Fruit fly (Drosophila melanogaster) whole organism, embryonic: Measurements from ENCODE around the gene CG43273.

ENCODE experiments used
- ATbp ChIP-seq: fragments of 200-800 bp; sonication (Bioruptor generic); optimal IDR thresholded peaks from 2 replicates; lab custom pipeline; 2017; ENCODE audit warnings: missing biosample characterization, mild to moderate bottlenecking, missing genetic modification characterization, missing genetic modification reagents
- Asciz ChIP-seq: fragments of 200-800 bp; sonication (Bioruptor generic); optimal IDR thresholded peaks from 2 replicates; lab custom pipeline; 2017; ENCODE audit warnings: missing biosample characterization, mild to moderate bottlenecking, missing genetic modification characterization, missing genetic modification reagents
- Atf6 ChIP-seq: fragments of 200-800 bp; sonication (Bioruptor generic); IDR thresholded peaks from 2 replicates; pipeline ENCODE4 v1.3.6; 2022; ENCODE audit warnings: missing biosample characterization, missing genetic modification characterization
- Bgb ChIP-seq: fragments of 200-800 bp; sonication (Bioruptor generic); IDR thresholded peaks from 2 replicates; pipeline ENCODE4 v1.3.6; 2022; ENCODE audit warnings: missing biosample characterization, missing genetic modification characterization; ENCODE audit not compliant: partially characterized antibody
- CG1024 ChIP-seq: fragments of 200-800 bp; sonication (Bioruptor generic); IDR thresholded peaks from 2 replicates; pipeline ENCODE4 v1.3.6; 2022; ENCODE audit warnings: missing biosample characterization, missing genetic modification characterization
- CG10654 ChIP-seq: fragments of 200-800 bp; sonication (Bioruptor generic); optimal IDR thresholded peaks from 2 replicates; lab custom pipeline; 2016; ENCODE audit warnings: missing biosample characterization, missing genetic modification characterization
- CG10979 ChIP-seq: fragments of 200-800 bp; sonication (Bioruptor generic); optimal IDR thresholded peaks from 2 replicates; lab custom pipeline; 2018; ENCODE audit warnings: missing biosample characterization, mild to moderate bottlenecking, missing genetic modification characterization, moderate library complexity
- CG12155 ChIP-seq: fragments of 200-800 bp; sonication (Bioruptor generic); optimal IDR thresholded peaks from 3 replicates; lab custom pipeline; 2016; ENCODE audit warnings: missing biosample characterization, missing genetic modification characterization
- CG12942 ChIP-seq: fragments of 200-800 bp; sonication (Bioruptor generic); optimal IDR thresholded peaks from 3 replicates; lab custom pipeline; 2016; ENCODE audit warnings: missing biosample characterization, missing genetic modification characterization
- CG13775 ChIP-seq: fragments of 200-800 bp; sonication (Bioruptor generic); optimal IDR thresholded peaks from 3 replicates; lab custom pipeline; 2017; ENCODE audit warnings: missing biosample characterization, mild to moderate bottlenecking, missing genetic modification characterization
- CG14014 ChIP-seq: fragments of 200-800 bp; sonication (Bioruptor generic); IDR thresholded peaks from 2 replicates; pipeline ENCODE4 v1.3.6; 2022; ENCODE audit warnings: missing biosample characterization, missing genetic modification characterization
- CG1647 ChIP-seq: fragments of 200-800 bp; sonication (Bioruptor generic); optimal IDR thresholded peaks from 3 replicates; lab custom pipeline; 2016; ENCODE audit warnings: missing biosample characterization, missing genetic modification characterization
- CG18476 ChIP-seq: fragments of 200-800 bp; sonication (Bioruptor generic); optimal IDR thresholded peaks from 2 replicates; lab custom pipeline; 2016; ENCODE audit warnings: missing biosample characterization, mild to moderate bottlenecking, missing genetic modification characterization
- CG31388 ChIP-seq: fragments of 200-800 bp; sonication (Bioruptor generic); optimal IDR thresholded peaks from 2 replicates; lab custom pipeline; 2016; ENCODE audit warnings: missing biosample characterization, missing genetic modification characterization
- CG4360 ChIP-seq: fragments of 200-800 bp; sonication (Bioruptor generic); IDR thresholded peaks from 2 replicates; pipeline ENCODE4 v1.3.6; 2022; ENCODE audit warnings: missing biosample characterization, missing genetic modification characterization
- CG4854 ChIP-seq: fragments of 200-800 bp; sonication (Bioruptor generic); optimal IDR thresholded peaks from 2 replicates; lab custom pipeline; 2016; ENCODE audit warnings: missing biosample characterization, missing genetic modification characterization, inconsistent platforms
- CG6654 ChIP-seq: fragments of 200-800 bp; sonication (Bioruptor generic); optimal IDR thresholded peaks from 2 replicates; lab custom pipeline; 2017; ENCODE audit warnings: missing biosample characterization, mild to moderate bottlenecking, missing genetic modification characterization
- CG7786 ChIP-seq: fragments of 200-800 bp; sonication (Bioruptor generic); optimal IDR thresholded peaks from 2 replicates; lab custom pipeline; 2016; ENCODE audit warnings: missing biosample characterization, missing genetic modification characterization
- CG8765 ChIP-seq: fragments of 200-800 bp; sonication (Bioruptor generic); IDR thresholded peaks from 2 replicates; pipeline ENCODE4 v1.3.6; 2022; ENCODE audit warnings: missing biosample characterization, missing genetic modification characterization
- CG9609 ChIP-seq: fragments of 200-800 bp; sonication (Bioruptor generic); optimal IDR thresholded peaks from 3 replicates; lab custom pipeline; 2016; ENCODE audit warnings: missing biosample characterization, missing genetic modification characterization
- CG9876 ChIP-seq: fragments of 200-800 bp; sonication (Bioruptor generic); optimal IDR thresholded peaks from 2 replicates; lab custom pipeline; 2016; ENCODE audit warnings: missing biosample characterization, missing genetic modification characterization
- CTCF ChIP-seq: fragments of 200-800 bp; sonication (Bioruptor generic); optimal IDR thresholded peaks from 2 replicates; lab custom pipeline; 2017; ENCODE audit warnings: missing biosample characterization, mild to moderate bottlenecking, missing genetic modification characterization, moderate library complexity
- D19B ChIP-seq: fragments of 200-800 bp; sonication (Bioruptor generic); optimal IDR thresholded peaks from 2 replicates; lab custom pipeline; 2017; ENCODE audit warnings: missing biosample characterization, mild to moderate bottlenecking, missing genetic modification characterization
- Dip2 ChIP-seq: fragments of 200-800 bp; sonication (Bioruptor generic); IDR thresholded peaks from 2 replicates; pipeline ENCODE4 v1.3.6; 2022; ENCODE audit warnings: missing biosample characterization, missing genetic modification characterization
- Dll ChIP-seq: fragments of 200-800 bp; sonication (Bioruptor generic); IDR thresholded peaks from 4 replicates; pipeline ENCODE4 v1.3.6; 2022; ENCODE audit warnings: missing biosample characterization, missing genetic modification characterization; ENCODE audit not compliant: partially characterized antibody
- Hmx ChIP-seq: fragments of 200-800 bp; sonication (Bioruptor generic); optimal IDR thresholded peaks from 2 replicates; lab custom pipeline; 2016; ENCODE audit warnings: missing biosample characterization, missing genetic modification characterization
- Lhr ChIP-seq: fragments of 200-800 bp; sonication (Bioruptor generic); optimal IDR thresholded peaks from 3 replicates; lab custom pipeline; 2017; ENCODE audit warnings: mild to moderate bottlenecking, missing biosample characterization, missing genetic modification reagents, missing genetic modification characterization
- Lpt ChIP-seq: fragments of >200 bp; optimal IDR thresholded peaks from 2 replicates; lab custom pipeline; 2018; ENCODE audit warnings: missing biosample characterization, missing genetic modification characterization
- Med ChIP-seq: fragments of 200-800 bp; sonication (Bioruptor generic); peaks from one replicate; lab custom pipeline; 2016; ENCODE audit warnings: missing biosample characterization, missing genetic modification characterization, mild to moderate bottlenecking, inconsistent platforms, moderate library complexity
- Nf-YA ChIP-seq: fragments of 200-800 bp; sonication (Bioruptor generic); IDR thresholded peaks from 2 replicates; pipeline ENCODE4 v1.3.6; 2022; ENCODE audit warnings: missing biosample characterization, missing genetic modification characterization
- Scr ChIP-seq: fragments of 200-800 bp; sonication (Bioruptor generic); IDR thresholded peaks from 2 replicates; pipeline ENCODE4 v1.3.6; 2022; ENCODE audit warnings: missing biosample characterization, missing genetic modification characterization; ENCODE audit not compliant: partially characterized antibody
- Sry-δ ChIP-seq: fragments of 200-800 bp; sonication (Bioruptor generic); optimal IDR thresholded peaks from 2 replicates; lab custom pipeline; 2016; ENCODE audit warnings: missing biosample characterization, missing genetic modification characterization
- Vsx1 ChIP-seq: fragments of 200-800 bp; sonication (Bioruptor generic); optimal IDR thresholded peaks from 2 replicates; lab custom pipeline; 2017; ENCODE audit warnings: missing biosample characterization, mild to moderate bottlenecking, missing genetic modification characterization, missing genetic modification reagents
- btn ChIP-seq: fragments of 200-800 bp; sonication (Bioruptor generic); optimal IDR thresholded peaks from 2 replicates; lab custom pipeline; 2016; ENCODE audit warnings: missing biosample characterization, missing genetic modification characterization
- danr ChIP-seq: fragments of 200-800 bp; sonication (Bioruptor generic); IDR thresholded peaks from 2 replicates; pipeline ENCODE4 v1.3.6; 2022; ENCODE audit warnings: missing biosample characterization, missing genetic modification characterization
- dimm ChIP-seq: fragments of 200-800 bp; sonication (Bioruptor generic); IDR thresholded peaks from 2 replicates; pipeline ENCODE4 v1.3.6; 2022; ENCODE audit warnings: missing biosample characterization, missing genetic modification characterization
- ftz-f1 ChIP-seq: fragments of 200-800 bp; sonication (Bioruptor generic); optimal IDR thresholded peaks from 2 replicates; lab custom pipeline; 2016; ENCODE audit warnings: missing biosample characterization, missing genetic modification characterization
- ham ChIP-seq: fragments of 200-800 bp; sonication (Bioruptor generic); IDR thresholded peaks from 2 replicates; pipeline ENCODE4 v1.3.6; 2022; ENCODE audit warnings: missing biosample characterization, missing genetic modification characterization
- her ChIP-seq: fragments of 200-800 bp; sonication (Bioruptor generic); optimal IDR thresholded peaks from 2 replicates; lab custom pipeline; 2016; ENCODE audit warnings: missing biosample characterization, missing genetic modification characterization
- klu ChIP-seq: fragments of 200-800 bp; sonication (Bioruptor generic); IDR thresholded peaks from 2 replicates; pipeline ENCODE4 v1.3.6; 2022; ENCODE audit warnings: missing biosample characterization, missing genetic modification characterization
- lbe ChIP-seq: fragments of 200-800 bp; sonication (Bioruptor generic); optimal IDR thresholded peaks from 2 replicates; lab custom pipeline; 2016; ENCODE audit warnings: missing biosample characterization, mild to moderate bottlenecking, missing genetic modification characterization
- nom ChIP-seq: fragments of 200-800 bp; sonication (Bioruptor generic); optimal IDR thresholded peaks from 2 replicates; lab custom pipeline; 2017; ENCODE audit warnings: missing biosample characterization, missing genetic modification characterization, mild to moderate bottlenecking, moderate library complexity, missing genetic modification reagents
- sens-2 ChIP-seq: fragments of 200-800 bp; sonication (Bioruptor generic); IDR thresholded peaks from 2 replicates; pipeline ENCODE4 v1.3.6; 2022; ENCODE audit warnings: missing biosample characterization, missing genetic modification characterization
- slbo ChIP-seq: fragments of 200-800 bp; sonication (Bioruptor generic); IDR thresholded peaks from 2 replicates; pipeline ENCODE4 v1.3.6; 2022; ENCODE audit warnings: missing biosample characterization, missing genetic modification characterization
- tin ChIP-seq: fragments of 200-800 bp; sonication (Bioruptor generic); optimal IDR thresholded peaks from 3 replicates; lab custom pipeline; 2016; ENCODE audit warnings: missing biosample characterization, missing genetic modification characterization
- toy ChIP-seq: fragments of 200-800 bp; sonication (Bioruptor generic); IDR thresholded peaks from 2 replicates; pipeline ENCODE4 v1.3.6; 2022; ENCODE audit warnings: missing biosample characterization, missing genetic modification characterization
- tx ChIP-seq: fragments of 200-800 bp; sonication (Bioruptor generic); optimal IDR thresholded peaks from 2 replicates; lab custom pipeline; 2016; ENCODE audit warnings: missing biosample characterization, missing genetic modification characterization
- usp ChIP-seq: fragments of >200 bp; optimal IDR thresholded peaks from 2 replicates; lab custom pipeline; 2017; ENCODE audit warnings: missing biosample characterization, missing genetic modification characterization
- zen2 ChIP-seq: fragments of 200-800 bp; sonication (Bioruptor generic); IDR thresholded peaks from 3 replicates; pipeline ENCODE4 v1.3.6; 2022; ENCODE audit warnings: missing biosample characterization, missing genetic modification characterization; ENCODE audit not compliant: partially characterized antibody

CG43273 gene

dm6 chr3R:24813637-24814301, 16.3 kb upstream of the CG43273 start, which contains the start of the genes lili and CG34150 (continued):
- TF ChIP-seq Lpt (GFP tag; lab: Kevin White, UChicago): no peak
- peak; percentile 69 for TF ChIP-seq klu (GFP tag; lab: Robert Waterston, UW)
- TF ChIP-seq Lhr: peak; percentile 58
- peak; percentile 57 for TF ChIP-seq CG18476 (GFP tag; lab: Kevin White, UChicago)
- TF ChIP-seq Bgb: peak; percentile 74
- peak; percentile 84 for TF ChIP-seq Scr (GFP tag; lab: Robert Waterston, UW)
- peak; percentile 55 for TF ChIP-seq Asciz (GFP tag; lab: Kevin White, UChicago)
- peak; percentile 61 for TF ChIP-seq tx (GFP tag; lab: Kevin White, UChicago)
- no peak for TF ChIP-seq ham (GFP tag; lab: Robert Waterston, UW)
- no peak for TF ChIP-seq danr
- TF ChIP-seq Med (GFP tag; lab: Kevin White, UChicago): peak; percentile 96
- no peak for TF ChIP-seq her (GFP tag; lab: Kevin White, UChicago)
- TF ChIP-seq CG1647 (GFP tag; lab: Kevin White, UChicago): peak; percentile 64
- TF ChIP-seq tin: peak; percentile 77
- TF ChIP-seq toy (GFP tag; lab: Robert Waterston, UW): no peak
- peak; percentile 78 for TF ChIP-seq CG14014 (GFP tag; lab: Robert Waterston, UW)

DNA sequence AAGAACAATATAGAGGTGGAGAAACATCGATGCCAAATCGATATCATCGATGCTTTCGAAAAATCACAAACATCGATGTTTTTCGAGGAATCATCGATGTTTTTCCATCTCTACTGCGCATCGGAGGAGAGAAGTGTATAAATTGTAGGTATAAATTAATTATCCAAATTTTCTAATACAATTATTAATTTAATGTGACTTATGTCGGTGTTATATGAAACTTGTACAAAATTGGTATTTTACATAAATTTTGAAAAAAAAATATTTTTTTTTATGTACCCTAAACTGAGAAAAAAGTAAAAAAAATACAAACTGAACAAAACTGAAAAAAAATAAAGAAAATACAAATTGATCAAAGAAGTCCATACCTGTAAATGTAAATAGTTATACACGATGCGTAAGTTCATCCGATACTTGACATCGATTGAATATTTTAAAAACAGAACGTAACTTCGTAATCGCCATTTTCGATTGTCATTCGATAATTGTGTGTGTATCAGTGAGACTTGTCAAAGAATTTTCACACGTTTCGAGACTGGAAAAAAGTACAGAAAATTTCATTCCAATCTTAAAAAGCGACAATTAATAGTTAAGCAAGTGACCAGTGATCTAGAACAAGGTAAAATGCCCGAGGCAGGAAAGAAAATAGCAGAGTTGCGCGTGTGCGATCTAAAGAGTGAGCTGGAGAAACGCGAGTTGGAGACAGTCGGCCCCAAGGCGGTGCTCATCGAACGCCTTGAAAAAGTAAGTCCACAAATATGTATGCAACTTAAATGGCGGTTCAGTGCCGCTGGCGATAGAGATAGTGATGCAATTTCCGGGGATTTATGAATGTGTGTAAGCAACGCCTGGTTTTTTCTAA, 12.9 kb upstream of the CG43273 start, which contains the start of the genes CG5808 and Saf-B:
CG5808 (minus strand) TSS at position 15 of the 862 bp plus-strand sequence.
Saf-B (plus strand) TSS at position 472 of the 862 bp plus-strand sequence.
- TF ChIP-seq CG10979 (peak; percentile 28), Atf6 (GFP tag; lab: Robert Waterston, UW) (no peak), btn (GFP tag; lab: Kevin White, UChicago) (no peak), CG9876 (GFP tag; lab: Kevin White, UChicago) (no peak), CG31388 (GFP tag; lab: Kevin White, UChicago) (peak; percentile 29), slbo (peak; percentile 60), Hmx (GFP tag; lab: Kevin White, UChicago) (no peak), CG8765 (GFP tag; lab: Robert Waterston, UW) (no peak), CG9609 (GFP tag; lab: Kevin White, UChicago) (no peak), nom (GFP tag; lab: Kevin White, UChicago) (no peak), CG12942 (GFP tag; lab: Kevin White, UChicago) (no peak), CG10654 (GFP tag; lab: Kevin White, UChicago) (peak; percentile 60), zen2 (GFP tag; lab: Robert Waterston, UW) (peak; percentile 69), D19B (GFP tag; lab: Kevin White, UChicago) (no peak), tin (peak; percentile 55), CG4360 (no peak), usp (no peak), sens-2 (GFP tag; lab: Robert Waterston, UW) (no peak), Nf-YA (GFP tag; lab: Robert Waterston, UW) (no peak; the same call in 1 of the 2 replicates), Dip2 (GFP tag; lab: Robert Waterston, UW) (no peak), CG12155 (GFP tag; lab: Kevin White, UChicago) (peak; percentile 44), lbe (GFP tag; lab: Kevin White, UChicago) (no peak), klu (GFP tag; lab: Robert Waterston, UW) (no peak; the same call in 1 of the 2 replicates), CG6654 (GFP tag; lab: Kevin White, UChicago) (no peak), CG4854 (GFP tag; lab: Kevin White, UChicago) (no peak), Dll (GFP tag; lab: Robert Waterston, UW) (peak; percentile 84), CG7786 (GFP tag; lab: Kevin White, UChicago) (no peak), CTCF (GFP tag; lab: Kevin White, UChicago) (no peak), dimm (GFP tag; lab: Robert Waterston, UW) (no peak), CG1024 (no peak), CG13775 (GFP tag; lab: Kevin White, UChicago) (peak; percentile 61), Sry-δ (GFP tag; lab: Kevin White, UChicago) (peak; percentile 86), Vsx1 (GFP tag; lab: Kevin White, UChicago) (no peak), ftz-f1 (GFP tag; lab: Kevin White, UChicago) (peak; percentile 38), ATbp (GFP tag; lab: Kevin White, UChicago) (no peak)
